Worm (Caenorhabditis elegans): ENCODE measurements around the gene tdp-1.

Gene tdp-1

ce11 chrII:9038201-9038600 is 40.6 kb downstream of the tdp-1 start, which contains the start of gene gcs-1:
Gene gcs-1 (minus strand): TSS chrII:9038301.
- no peak for TF ChIP-seq alr-1 (tag; optimal IDR thresholded peaks at IDR 0.05; ENCODE audit: borderline replicate concordance)
- no peak for TF ChIP-seq efl-1 (optimal IDR thresholded peaks at IDR 0.05)
- TF ChIP-seq efl-1 (GFP tag; optimal IDR thresholded peaks at IDR 0.05 in 1 of 2): peak in 1 of 2 experiments; percentile 25

- TF ChIP-seq skn-1 (tag; optimal IDR thresholded peaks at IDR 0.05): peak; percentile 91
- TF ChIP-seq aha-1 (tag; optimal IDR thresholded peaks at IDR 0.05): no peak
These were observed 41.1 kb downstream of the tdp-1 start for ce11 chrII:9038736-9039135.

ce11 chrII:9041306-9041705 is 43.7 kb downstream of the tdp-1 start, which contains the start of gene F37B12.3:
Gene F37B12.3 (minus strand): TSS chrII:9041406.
- TF ChIP-seq hpl-2 (GFP tag; optimal IDR thresholded peaks at IDR 0.05) (no peak), xbp-1 (tag; optimal IDR thresholded peaks at IDR 0.05) (no peak), nhr-90 (tag; optimal IDR thresholded peaks at IDR 0.05; ENCODE audit: poor library complexity) (no peak), lin-35 (GFP tag; optimal IDR thresholded peaks at IDR 0.05) (no peak), nhr-20 (tag; optimal IDR thresholded peaks at IDR 0.05) (no peak), aha-1 (tag; optimal IDR thresholded peaks at IDR 0.05) (no peak), lir-3 (tag; optimal IDR thresholded peaks at IDR 0.05; ENCODE audit: poor library complexity) (no peak), ceh-82 (tag; optimal IDR thresholded peaks at IDR 0.05) (no peak), unc-62 (GFP tag; optimal IDR thresholded peaks at IDR 0.05) (no peak), lsy-2 (tag; optimal IDR thresholded peaks at IDR 0.05) (no peak), F16B12.6 (tag; optimal IDR thresholded peaks at IDR 0.05) (no peak), alr-1 (tag; optimal IDR thresholded peaks at IDR 0.05; ENCODE audit: borderline replicate concordance) (no peak), mef-2 (tag; optimal IDR thresholded peaks at IDR 0.05) (no peak), lin-15B (tag; optimal IDR thresholded peaks at IDR 0.05) (no peak), elt-3 (tag; optimal IDR thresholded peaks at IDR 0.05) (no peak), unc-130 (tag; optimal IDR thresholded peaks at IDR 0.05) (no peak), unc-30 (tag; optimal IDR thresholded peaks at IDR 0.05) (no peak), blmp-1 (tag; optimal IDR thresholded peaks at IDR 0.05) (no peak)

ce11 chrII:9042059-9042458 is 44.4 kb downstream of the tdp-1 start:
- no peak for TF ChIP-seq fos-1 (tag; optimal IDR thresholded peaks at IDR 0.05)
- TF ChIP-seq nhr-12 (tag; optimal IDR thresholded peaks at IDR 0.05): no peak
- no peak for TF ChIP-seq sup-37 (GFP tag; optimal IDR thresholded peaks at IDR 0.05)
- no peak for TF ChIP-seq efl-3 (GFP tag; optimal IDR thresholded peaks at IDR 0.05)
- no peak for TF ChIP-seq C04F5.9 (tag; optimal IDR thresholded peaks at IDR 0.05)
- no peak for TF ChIP-seq nhr-76 (tag; optimal IDR thresholded peaks at IDR 0.05)
- no peak for TF ChIP-seq alr-1 (tag; optimal IDR thresholded peaks at IDR 0.05; ENCODE audit: borderline replicate concordance)
- TF ChIP-seq ztf-11 (tag; optimal IDR thresholded peaks at IDR 0.05): no peak
- no peak for TF ChIP-seq rnt-1 (tag; optimal IDR thresholded peaks at IDR 0.05)
- no peak for TF ChIP-seq elt-2 (tag; optimal IDR thresholded peaks at IDR 0.05)
- no peak for TF ChIP-seq F16B12.6 (tag; optimal IDR thresholded peaks at IDR 0.05)
- no peak for TF ChIP-seq unc-130 (tag; optimal IDR thresholded peaks at IDR 0.05)
- TF ChIP-seq hlh-4 (tag; optimal IDR thresholded peaks at IDR 0.05): no peak
- no peak for TF ChIP-seq fkh-8 (tag; optimal IDR thresholded peaks at IDR 0.05)
- TF ChIP-seq snpc-4 (tag; optimal IDR thresholded peaks at IDR 0.05): no peak
- no peak for TF ChIP-seq irx-1 (tag; optimal IDR thresholded peaks at IDR 0.05)

All from whole organism, L1 larva.